Fruit fly (Drosophila melanogaster): ENCODE results near the gene CG31230.

DNA sequence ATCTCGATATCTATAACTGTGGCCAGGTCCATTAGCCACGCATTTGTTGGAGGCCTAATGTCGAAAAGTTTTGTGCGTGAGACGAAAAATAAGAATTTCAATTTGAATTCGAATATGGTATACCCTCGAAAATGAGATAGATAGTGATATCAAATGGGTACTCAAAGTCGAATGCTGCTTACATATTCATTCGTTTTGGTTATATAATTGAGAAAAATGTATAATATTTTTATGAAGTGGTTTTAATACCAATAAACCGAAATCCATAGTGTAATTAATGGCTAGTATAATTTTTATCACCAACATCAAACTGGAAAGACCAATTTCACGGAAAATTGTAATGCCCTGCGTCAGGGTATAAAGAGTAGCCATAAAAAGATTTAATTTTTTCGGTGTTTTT, 38.4 kb upstream of the CG31230 start:
- TF ChIP-seq usp (GFP tag; optimal IDR thresholded peaks at IDR 0.05) (no peak), pan (optimal IDR thresholded peaks at IDR 0.05) (no peak), psq (optimal IDR thresholded peaks at IDR 0.05) (no peak), EcR (GFP tag; optimal IDR thresholded peaks at IDR 0.05) (no peak), CG8478 (optimal IDR thresholded peaks at IDR 0.05) (no peak)
